Fruit fly (Drosophila melanogaster): ENCODE measurements around the gene CG14422.

- TF ChIP-seq CG8478 (optimal IDR thresholded peaks at IDR 0.05) (no peak), CTCF (optimal IDR thresholded peaks at IDR 0.05) (no peak)
Observed at dm6 chrX:2918551-2918950, 24.6 kb upstream of the CG14422 start.

Measured in S2 (cell line).